Worm (Caenorhabditis elegans): ENCODE results near the gene ksr-1.

ksr-1 gene

DNA sequence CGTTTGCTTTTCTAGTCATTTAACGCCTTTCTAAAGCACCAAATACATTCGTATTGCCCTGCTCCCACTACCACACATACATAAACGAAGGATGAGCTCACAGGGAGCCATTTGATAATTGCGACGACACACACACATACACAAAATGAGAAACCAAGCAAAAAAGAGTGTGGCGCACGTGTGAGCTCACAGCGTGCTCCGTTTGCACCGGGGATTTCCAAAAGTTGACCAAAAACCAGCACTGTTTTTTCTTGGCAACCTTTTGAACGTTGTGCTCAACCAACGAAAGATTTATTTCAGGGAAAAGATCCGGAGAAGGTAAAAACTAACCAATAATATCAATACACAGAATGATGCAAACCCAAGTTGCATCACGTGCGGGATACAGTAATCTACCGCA is at the start of gene ksr-1:
Gene ksr-1 (plus strand): TSS at position 301 of the 400 bp plus-strand sequence.
- no peak for TF ChIP-seq tbx-2 (tag; optimal IDR thresholded peaks at IDR 0.05)
- no peak for TF ChIP-seq nhr-11 (tag; optimal IDR thresholded peaks at IDR 0.05)
- TF ChIP-seq egl-27 (tag; optimal IDR thresholded peaks at IDR 0.05) = no peak
- TF ChIP-seq ceh-28 (tag; optimal IDR thresholded peaks at IDR 0.05) = no peak
- TF ChIP-seq nhr-77 (tag; optimal IDR thresholded peaks at IDR 0.05) = no peak
- TF ChIP-seq egl-5 (tag; optimal IDR thresholded peaks at IDR 0.05) = no peak
- TF ChIP-seq skn-1 (tag; optimal IDR thresholded peaks at IDR 0.05) = no peak
- no peak for TF ChIP-seq nhr-67 (tag; optimal IDR thresholded peaks at IDR 0.05)
- TF ChIP-seq fos-1 (tag; optimal IDR thresholded peaks at IDR 0.05) = no peak
- TF ChIP-seq pha-4 (tag; optimal IDR thresholded peaks at IDR 0.05) = no peak
- no peak for TF ChIP-seq fkh-2 (tag; optimal IDR thresholded peaks at IDR 0.05)
- no peak for TF ChIP-seq mml-1 (tag; optimal IDR thresholded peaks at IDR 0.05)
- no peak for TF ChIP-seq daf-12 (tag; optimal IDR thresholded peaks at IDR 0.05)
- no peak for TF ChIP-seq nhr-25 (tag; optimal IDR thresholded peaks at IDR 0.05)

- TF ChIP-seq snpc-4 (tag; optimal IDR thresholded peaks at IDR 0.05) (no peak), daf-12 (tag; optimal IDR thresholded peaks at IDR 0.05) (no peak), nhr-43 (tag; optimal IDR thresholded peaks at IDR 0.05; ENCODE audit: poor library complexity, severe bottlenecking) (no peak), ztf-11 (tag; optimal IDR thresholded peaks at IDR 0.05) (no peak), nfya-1 (tag; optimal IDR thresholded peaks at IDR 0.05; ENCODE audit: insufficient read depth) (no peak), hmg-11 (tag; optimal IDR thresholded peaks at IDR 0.05) (no peak), fos-1 (tag; optimal IDR thresholded peaks at IDR 0.05) (no peak), zag-1 (tag; optimal IDR thresholded peaks at IDR 0.05) (no peak), nhr-77 (tag; optimal IDR thresholded peaks at IDR 0.05) (no peak), unc-62 (GFP tag; optimal IDR thresholded peaks at IDR 0.05) (no peak), egl-27 (tag; optimal IDR thresholded peaks at IDR 0.05) (no peak), pqm-1 (tag; optimal IDR thresholded peaks at IDR 0.05) (no peak), skn-1 (tag; optimal IDR thresholded peaks at IDR 0.05) (no peak), ceh-28 (tag; optimal IDR thresholded peaks at IDR 0.05) (no peak), ceh-16 (tag; optimal IDR thresholded peaks at IDR 0.05) (no peak), ztf-4 (tag; optimal IDR thresholded peaks at IDR 0.05) (no peak), nhr-237 (tag; optimal IDR thresholded peaks at IDR 0.05) (no peak), sea-2 (GFP tag; optimal IDR thresholded peaks at IDR 0.05) (no peak)
Measured at ce11 chrX:8229221-8229620, 45.7 kb upstream of the ksr-1 start.

ce11 chrX:8230579-8230978 is 44.4 kb upstream of the ksr-1 start:
- TF ChIP-seq lin-15B (tag; optimal IDR thresholded peaks at IDR 0.05) = no peak
- TF ChIP-seq nhr-76 (tag; optimal IDR thresholded peaks at IDR 0.05) = no peak
- TF ChIP-seq nhr-12 (tag; optimal IDR thresholded peaks at IDR 0.05) = no peak
- no peak for TF ChIP-seq ceh-82 (tag; optimal IDR thresholded peaks at IDR 0.05)
- no peak for TF ChIP-seq egl-5 (tag; optimal IDR thresholded peaks at IDR 0.05)
- no peak for TF ChIP-seq zag-1 (tag; optimal IDR thresholded peaks at IDR 0.05)
- TF ChIP-seq pqm-1 (tag; optimal IDR thresholded peaks at IDR 0.05) = no peak
- no peak for TF ChIP-seq nhr-67 (tag; optimal IDR thresholded peaks at IDR 0.05)
- TF ChIP-seq mdl-1 (tag; optimal IDR thresholded peaks at IDR 0.05) = no peak
- TF ChIP-seq nhr-23 (tag; optimal IDR thresholded peaks at IDR 0.05) = no peak
- TF ChIP-seq unc-62 (GFP tag; optimal IDR thresholded peaks at IDR 0.05) = no peak
- no peak for TF ChIP-seq nhr-28 (tag; optimal IDR thresholded peaks at IDR 0.05)
- no peak for TF ChIP-seq fos-1 (tag; optimal IDR thresholded peaks at IDR 0.05)
- no peak for TF ChIP-seq skn-1 (tag; optimal IDR thresholded peaks at IDR 0.05)
- no peak for TF ChIP-seq nhr-77 (tag; optimal IDR thresholded peaks at IDR 0.05)
- TF ChIP-seq nhr-25 (tag; optimal IDR thresholded peaks at IDR 0.05) = no peak
- TF ChIP-seq elt-1 (tag; optimal IDR thresholded peaks at IDR 0.05) = no peak
- no peak for TF ChIP-seq mml-1 (tag; optimal IDR thresholded peaks at IDR 0.05)
- TF ChIP-seq lsy-12 (tag; optimal IDR thresholded peaks at IDR 0.05) = no peak

- TF ChIP-seq elt-1 (tag; optimal IDR thresholded peaks at IDR 0.05) (peak; percentile 4), ztf-4 (tag; optimal IDR thresholded peaks at IDR 0.05) (peak; percentile 61), ama-1 (optimal IDR thresholded peaks at IDR 0.05) (peak; percentile 76), nhr-23 (tag; optimal IDR thresholded peaks at IDR 0.05) (peak; percentile 84), skn-1 (tag; optimal IDR thresholded peaks at IDR 0.05) (peak; percentile 85), snpc-4 (tag; optimal IDR thresholded peaks at IDR 0.05) (peak; percentile 38), nhr-43 (tag; optimal IDR thresholded peaks at IDR 0.05; ENCODE audit: poor library complexity, severe bottlenecking) (peak; percentile 92), nhr-25 (tag; optimal IDR thresholded peaks at IDR 0.05) (peak; percentile 94), aly-2 (tag; optimal IDR thresholded peaks at IDR 0.05) (no peak), pha-4 (tag; optimal IDR thresholded peaks at IDR 0.05) (peak; percentile 99), lsy-12 (tag; optimal IDR thresholded peaks at IDR 0.05) (peak; percentile 84), nhr-11 (tag; optimal IDR thresholded peaks at IDR 0.05) (peak; percentile 59), unc-39 (tag; optimal IDR thresholded peaks at IDR 0.05) (no peak), R02D3.7 (tag; optimal IDR thresholded peaks at IDR 0.05) (peak; percentile 41), lin-39 (tag; optimal IDR thresholded peaks at IDR 0.05) (peak; percentile 76), ceh-28 (tag; optimal IDR thresholded peaks at IDR 0.05) (peak; percentile 92), pqm-1 (tag; optimal IDR thresholded peaks at IDR 0.05) (peak; percentile 81), mdl-1 (tag; optimal IDR thresholded peaks at IDR 0.05) (peak; percentile 95), egl-27 (tag; optimal IDR thresholded peaks at IDR 0.05) (peak; percentile 47), lin-15B (tag; optimal IDR thresholded peaks at IDR 0.05) (no peak), elt-3 (tag; optimal IDR thresholded peaks at IDR 0.05) (no peak), jun-1 (tag; optimal IDR thresholded peaks at IDR 0.05) (peak; percentile 88), eor-1 (tag; optimal IDR thresholded peaks at IDR 0.05) (peak in 1 of 2 experiments; percentile 59), ceh-9 (tag; optimal IDR thresholded peaks at IDR 0.05) (no peak), ceh-82 (tag; optimal IDR thresholded peaks at IDR 0.05) (no peak), elt-2 (tag; optimal IDR thresholded peaks at IDR 0.05) (peak; percentile 78), nfya-1 (tag; optimal IDR thresholded peaks at IDR 0.05; ENCODE audit: insufficient read depth) (peak; percentile 86), tbx-2 (tag; optimal IDR thresholded peaks at IDR 0.05) (peak; percentile 71)
Measured at ce11 chrX:8231858-8232257, 43.1 kb upstream of the ksr-1 start, which contains the start of gene K02A6.3. Gene K02A6.3, minus strand, starts transcription at chrX:8231931.
